Fruit fly (Drosophila melanogaster): ENCODE measurements around the gene CG42327.

Gene CG42327

DNA sequence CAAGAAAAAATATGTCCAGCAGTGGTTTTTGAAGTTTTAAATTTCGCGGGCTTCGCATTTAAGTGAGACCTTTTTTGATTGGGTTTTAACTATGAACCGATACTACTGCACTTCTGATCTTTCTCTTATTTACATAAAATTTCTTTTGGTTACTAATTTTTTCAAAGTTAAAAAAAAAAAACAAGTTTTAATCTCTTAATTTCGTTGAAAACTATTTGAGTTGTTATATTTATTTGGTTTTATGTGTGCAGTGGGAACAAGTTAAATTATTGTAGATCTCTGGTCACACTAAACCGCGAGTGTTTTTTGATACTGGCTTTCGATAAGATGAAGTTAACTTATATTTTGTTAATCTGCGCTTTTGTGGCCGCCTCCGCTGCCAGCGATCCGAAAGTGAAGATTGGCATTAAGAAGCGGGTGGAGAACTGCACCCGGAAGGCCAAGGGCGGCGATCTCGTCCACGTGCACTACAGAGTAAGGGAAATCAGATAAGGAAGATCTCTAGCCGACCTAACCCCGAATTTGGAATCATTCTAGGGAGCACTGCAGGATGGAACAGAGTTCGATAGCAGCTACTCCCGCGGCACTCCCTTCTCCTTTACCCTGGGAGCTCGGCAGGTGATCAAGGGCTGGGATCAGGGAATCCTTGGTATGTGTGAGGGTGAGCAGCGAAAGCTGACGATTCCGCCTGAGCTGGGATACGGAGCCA lies 18.2 kb downstream of the CG42327 start, which contains the start of gene CG14715 (continued):
- TF ChIP-seq CG13424 (tag; optimal IDR thresholded peaks at IDR 0.05): peak; percentile 51
- no peak for TF ChIP-seq p53 (GFP tag; optimal IDR thresholded peaks at IDR 0.05)
- TF ChIP-seq CG8765 (GFP tag; IDR thresholded peaks at IDR 0.05): no peak
- TF ChIP-seq nom (GFP tag; optimal IDR thresholded peaks at IDR 0.05): no peak
- TF ChIP-seq CG9609 (GFP tag; optimal IDR thresholded peaks at IDR 0.05): peak; percentile 34
- no peak for TF ChIP-seq MTF-1 (GFP tag; optimal IDR thresholded peaks at IDR 0.05; ENCODE audit: borderline replicate concordance)
- peak; percentile 69 for TF ChIP-seq stwl (tag; optimal IDR thresholded peaks at IDR 0.05)
- no peak for TF ChIP-seq CG12104 (GFP tag; optimal IDR thresholded peaks at IDR 0.05)
- no peak for TF ChIP-seq salm (tag; optimal IDR thresholded peaks at IDR 0.05)
- TF ChIP-seq CG3163 (GFP tag; optimal IDR thresholded peaks at IDR 0.05): peak; percentile 13
- TF ChIP-seq CG18599 (GFP tag; optimal IDR thresholded peaks at IDR 0.05): no peak
- no peak for TF ChIP-seq Aef1 (GFP tag; IDR thresholded peaks at IDR 0.05)
- TF ChIP-seq CG17568 (GFP tag; optimal IDR thresholded peaks at IDR 0.05): no peak
- no peak for TF ChIP-seq aop (GFP tag; IDR thresholded peaks at IDR 0.05)
- no peak for TF ChIP-seq fd96Cb (tag; optimal IDR thresholded peaks at IDR 0.05)
- TF ChIP-seq D19B (GFP tag; optimal IDR thresholded peaks at IDR 0.05): no peak
- peak; percentile 56; the same call in 1 of the 2 replicates for TF ChIP-seq Xrp1 (GFP tag; IDR thresholded peaks at IDR 0.05)
- TF ChIP-seq lilli (GFP tag; optimal IDR thresholded peaks at IDR 0.05): peak; percentile 71
- TF ChIP-seq dpn (GFP tag; optimal IDR thresholded peaks at IDR 0.05): peak; percentile 42 to 52
- TF ChIP-seq CG1602 (GFP tag; optimal IDR thresholded peaks at IDR 0.05): peak; percentile 33
- no peak for TF ChIP-seq sqz (GFP tag; optimal IDR thresholded peaks at IDR 0.05)
- peak; percentile 94 for TF ChIP-seq E2f2 (GFP tag; IDR thresholded peaks at IDR 0.05)
- TF ChIP-seq org-1 (GFP tag; optimal IDR thresholded peaks at IDR 0.05): no peak
- no peak for TF ChIP-seq H15 (GFP tag; IDR thresholded peaks at IDR 0.05)
- TF ChIP-seq CG2129 (GFP tag; IDR thresholded peaks at IDR 0.05; ENCODE audit: partially characterized antibody): no peak
- TF ChIP-seq CG8924 (tag; optimal IDR thresholded peaks at IDR 0.05): peak; percentile 17
- TF ChIP-seq CG8359 (GFP tag; optimal IDR thresholded peaks at IDR 0.05; ENCODE audit: borderline replicate concordance): no peak
- peak; percentile 55 for TF ChIP-seq CHES-1-like (GFP tag; optimal IDR thresholded peaks at IDR 0.05)
- no peak for TF ChIP-seq CG32772 (GFP tag; IDR thresholded peaks at IDR 0.05)
- no peak for TF ChIP-seq corto (GFP tag; optimal IDR thresholded peaks at IDR 0.05)
- no peak for TF ChIP-seq zfh1 (GFP tag; IDR thresholded peaks at IDR 0.05)
- TF ChIP-seq pan (optimal IDR thresholded peaks at IDR 0.05): no peak
- peak in 1 of 2 experiments; percentile 58 for TF ChIP-seq pan (GFP tag; optimal IDR thresholded peaks at IDR 0.05 in 1 of 2, IDR thresholded peaks at IDR 0.05 in 1 of 2)
- no peak for TF ChIP-seq crc (GFP tag; optimal IDR thresholded peaks at IDR 0.05)
- TF ChIP-seq wek (GFP tag; optimal IDR thresholded peaks at IDR 0.05): no peak
- TF ChIP-seq CG18476 (GFP tag; optimal IDR thresholded peaks at IDR 0.05): peak; percentile 77
- peak; percentile 19 for TF ChIP-seq sug (tag; optimal IDR thresholded peaks at IDR 0.05)
- TF ChIP-seq E2f1 (GFP tag; IDR thresholded peaks at IDR 0.05): peak; percentile 57
- no peak for TF ChIP-seq CG4707 (GFP tag; optimal IDR thresholded peaks at IDR 0.05)
- no peak for TF ChIP-seq fd64A (GFP tag; optimal IDR thresholded peaks at IDR 0.05)
- no peak for TF ChIP-seq hkb (optimal IDR thresholded peaks at IDR 0.05)
- TF ChIP-seq hkb (GFP tag; IDR thresholded peaks at IDR 0.05): peak; percentile 64
- TF ChIP-seq Tbp (GFP tag; optimal IDR thresholded peaks at IDR 0.05): no peak
- no peak for TF ChIP-seq Mad (GFP tag; optimal IDR thresholded peaks at IDR 0.05)
- TF ChIP-seq Dll (GFP tag; IDR thresholded peaks at IDR 0.05; ENCODE audit: partially characterized antibody): peak; percentile 68; the same call in 3 of the 4 replicates
- TF ChIP-seq CG13775 (GFP tag; optimal IDR thresholded peaks at IDR 0.05): peak; percentile 45
- peak; percentile 67 for TF ChIP-seq MBD-R2 (GFP tag; IDR thresholded peaks at IDR 0.05)
- TF ChIP-seq gem (tag; optimal IDR thresholded peaks at IDR 0.05): peak; percentile 72
- peak; percentile 58 for TF ChIP-seq CG16813 (GFP tag; IDR thresholded peaks at IDR 0.05; ENCODE audit: partially characterized antibody)
- no peak for TF ChIP-seq fd3F (GFP tag; optimal IDR thresholded peaks at IDR 0.05)
